Worm (Caenorhabditis elegans): ENCODE results near the gene daf-36.

DNA sequence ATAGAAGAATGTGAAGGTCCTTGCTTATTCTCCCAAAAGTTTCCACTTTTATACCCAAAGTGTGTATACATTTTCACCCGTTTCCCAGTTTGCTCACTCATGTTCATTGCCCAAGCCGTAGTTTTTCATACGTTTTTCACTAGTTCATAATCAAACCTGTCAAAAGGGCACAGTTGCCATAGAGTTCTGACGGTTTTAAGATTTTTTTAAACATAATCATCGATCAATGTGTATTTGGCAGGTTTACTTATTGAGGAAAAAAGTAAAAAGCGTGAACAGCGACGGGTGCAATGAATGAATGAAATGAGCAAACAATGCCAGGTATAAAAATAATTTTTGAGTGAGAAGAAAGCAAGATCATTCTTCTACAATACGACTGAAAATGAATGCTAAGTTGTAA, 4.2 kb downstream of the daf-36 start, which contains the start of the genes fipr-5 and fipr-9:
- TF ChIP-seq ceh-63 (GFP tag; optimal IDR thresholded peaks at IDR 0.05): no peak
- TF ChIP-seq nhr-11 (tag; optimal IDR thresholded peaks at IDR 0.05): no peak
- no peak for TF ChIP-seq sup-37 (GFP tag; optimal IDR thresholded peaks at IDR 0.05)
- TF ChIP-seq ztf-4 (tag; optimal IDR thresholded peaks at IDR 0.05): no peak
- TF ChIP-seq vab-15 (tag; optimal IDR thresholded peaks at IDR 0.05): no peak
- no peak for TF ChIP-seq zag-1 (tag; optimal IDR thresholded peaks at IDR 0.05)
- no peak for TF ChIP-seq nhr-90 (tag; optimal IDR thresholded peaks at IDR 0.05; ENCODE audit: poor library complexity)
- TF ChIP-seq nhr-237 (tag; optimal IDR thresholded peaks at IDR 0.05): no peak

Measured in whole organism, L1 larva.